Fruit fly (Drosophila melanogaster): ENCODE results near the gene CG14275.

CG14275 gene

DNA sequence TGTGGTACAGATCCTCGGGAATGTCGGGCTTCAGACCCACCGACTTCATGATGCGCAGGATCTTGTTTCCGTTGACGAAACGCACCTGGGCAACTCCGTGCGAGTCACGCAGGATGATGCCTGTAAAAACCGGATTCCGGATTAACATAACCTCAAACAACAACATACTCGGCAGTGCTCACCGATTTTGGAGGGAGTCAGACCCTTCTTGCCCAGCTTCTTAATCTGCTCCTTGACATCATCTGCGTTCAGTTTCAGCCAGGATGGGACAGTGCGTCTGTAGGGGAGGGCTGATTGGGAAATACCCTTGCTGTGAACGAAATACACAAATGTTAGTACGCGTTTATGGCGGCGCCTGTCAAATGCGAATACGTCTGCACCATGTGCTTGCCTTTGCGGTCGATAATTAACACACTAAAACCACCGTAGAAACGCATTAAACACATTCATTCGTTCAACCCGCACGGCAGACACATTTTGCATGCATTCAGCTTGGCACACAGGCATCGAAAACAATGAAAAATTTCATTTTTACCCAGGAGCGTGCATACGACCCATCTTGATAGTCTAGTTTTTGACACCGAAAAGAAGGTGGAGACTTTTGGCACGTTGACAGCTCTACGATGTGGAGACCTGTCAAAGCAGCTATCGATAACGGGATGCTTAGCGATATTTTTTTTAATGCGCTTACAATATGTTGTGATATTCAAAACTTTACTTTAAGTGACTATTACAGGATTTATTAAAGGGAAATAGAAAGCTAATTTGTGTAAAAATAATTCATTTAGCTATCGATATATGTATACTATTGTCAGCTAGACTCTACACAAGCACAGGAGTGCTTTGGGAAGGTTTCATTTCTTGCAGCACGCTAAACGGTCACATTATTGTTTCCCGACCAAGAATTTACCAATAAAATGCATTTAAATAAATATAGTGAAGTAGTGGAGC, 37.0 kb downstream of the CG14275 start, which contains the start of the genes RpS13 and CSN8 (continued):
- TF ChIP-seq CG8478 (optimal IDR thresholded peaks at IDR 0.05) (no peak), Awh (GFP tag; IDR thresholded peaks at IDR 0.05) (no peak), vnd (GFP tag; IDR thresholded peaks at IDR 0.05; ENCODE audit: partially characterized antibody) (peak; percentile 90), Dek (tag; optimal IDR thresholded peaks at IDR 0.05) (no peak), nau (GFP tag; optimal IDR thresholded peaks at IDR 0.05) (peak; percentile 16), ara (GFP tag; IDR thresholded peaks at IDR 0.05) (no peak), cwo (GFP tag; optimal IDR thresholded peaks at IDR 0.05) (no peak), peb (GFP tag; IDR thresholded peaks at IDR 0.05) (no peak), Xbp1 (GFP tag; optimal IDR thresholded peaks at IDR 0.05) (no peak), Dad (GFP tag; optimal IDR thresholded peaks at IDR 0.05) (no peak), CG13424 (tag; optimal IDR thresholded peaks at IDR 0.05) (peak; percentile 5), kay (GFP tag; optimal IDR thresholded peaks at IDR 0.05) (no peak), CG9609 (GFP tag; optimal IDR thresholded peaks at IDR 0.05) (no peak), ato (GFP tag; IDR thresholded peaks at IDR 0.05; ENCODE audit: partially characterized antibody) (peak; percentile 75), Usf (GFP tag; optimal IDR thresholded peaks at IDR 0.05) (no peak), MTF-1 (GFP tag; optimal IDR thresholded peaks at IDR 0.05; ENCODE audit: borderline replicate concordance) (no peak), Dip3 (GFP tag; optimal IDR thresholded peaks at IDR 0.05) (peak; percentile 7), CG6689 (GFP tag; IDR thresholded peaks at IDR 0.05) (no peak), CG16815 (GFP tag; optimal IDR thresholded peaks at IDR 0.05) (no peak), CG17328 (GFP tag; IDR thresholded peaks at IDR 0.05) (no peak), en (GFP tag; optimal IDR thresholded peaks at IDR 0.05) (no peak), CG6683 (GFP tag; optimal IDR thresholded peaks at IDR 0.05) (no peak), sug (tag; optimal IDR thresholded peaks at IDR 0.05) (peak; percentile 55), CG10959 (GFP tag; IDR thresholded peaks at IDR 0.05) (no peak), CG1529 (GFP tag; optimal IDR thresholded peaks at IDR 0.05) (no peak), pan (optimal IDR thresholded peaks at IDR 0.05) (no peak), pan (GFP tag; optimal IDR thresholded peaks at IDR 0.05 in 1 of 2, IDR thresholded peaks at IDR 0.05 in 1 of 2) (no peak), CG30020 (tag; optimal IDR thresholded peaks at IDR 0.05) (peak; percentile 64), E2f1 (GFP tag; IDR thresholded peaks at IDR 0.05) (no peak), PHDP (tag; optimal IDR thresholded peaks at IDR 0.05) (peak; percentile 23), Sry-δ (GFP tag; optimal IDR thresholded peaks at IDR 0.05) (peak; percentile 88), CG12104 (GFP tag; optimal IDR thresholded peaks at IDR 0.05) (no peak), CG15269 (tag; optimal IDR thresholded peaks at IDR 0.05) (no peak), CG31224 (GFP tag; IDR thresholded peaks at IDR 0.05) (no peak), gfzf (GFP tag; optimal IDR thresholded peaks at IDR 0.05) (peak; percentile 85), D (optimal IDR thresholded peaks at IDR 0.05) (no peak), D (GFP tag; optimal IDR thresholded peaks at IDR 0.05) (no peak), crp (GFP tag; optimal IDR thresholded peaks at IDR 0.05) (no peak), wor (GFP tag; IDR thresholded peaks at IDR 0.05) (no peak), Nf-YB (GFP tag; optimal IDR thresholded peaks at IDR 0.05) (no peak), Fer1 (GFP tag; optimal IDR thresholded peaks at IDR 0.05) (peak; percentile 52), Opbp (GFP tag; IDR thresholded peaks at IDR 0.05; ENCODE audit: partially characterized antibody) (peak; percentile 87), CG2199 (GFP tag; IDR thresholded peaks at IDR 0.05) (no peak), Gug (GFP tag; IDR thresholded peaks at IDR 0.05) (no peak), CG32767 (GFP tag; IDR thresholded peaks at IDR 0.05) (0 out of 2 replicates have a peak, but pooled peaks have one; percentile 17), twi (tag; optimal IDR thresholded peaks at IDR 0.05) (peak; percentile 35), bbx (GFP tag; IDR thresholded peaks at IDR 0.05; ENCODE audit: partially characterized antibody) (peak; percentile 91), Nf-YA (GFP tag; IDR thresholded peaks at IDR 0.05) (no peak), Hand (GFP tag; optimal IDR thresholded peaks at IDR 0.05) (no peak)

Data from whole organism, embryonic.